Worm (Caenorhabditis elegans) whole organism, late embryonic: ENCODE results near the gene snx-6.

Experiments used
- K02D7.2 ChIP-seq: sonication (generic microtip); optimal IDR thresholded peaks from 2 replicates; lab custom pipeline; 2017; ENCODE audit warnings: mild to moderate bottlenecking, missing genetic modification characterization, missing compliant biosample characterization
- ama-1 ChIP-seq: fragments of 150-350 bp; optimal IDR thresholded peaks from 2 replicates; lab custom pipeline; 2014
- dmd-4 ChIP-seq: sonication (generic microtip); optimal IDR thresholded peaks from 2 replicates; lab custom pipeline; 2016; ENCODE audit warnings: borderline replicate concordance, missing genetic modification characterization, missing compliant biosample characterization
- madf-2 ChIP-seq: sonication (generic microtip); optimal IDR thresholded peaks from 2 replicates; lab custom pipeline; 2017; ENCODE audit warnings: missing genetic modification characterization, missing compliant biosample characterization
- nfya-1 ChIP-seq: sonication (generic microtip); optimal IDR thresholded peaks from 2 replicates; lab custom pipeline; 2017; ENCODE audit warnings: missing genetic modification characterization, mild to moderate bottlenecking, missing compliant biosample characterization, antibody characterized with exemption, moderate library complexity
- unc-55 ChIP-seq: sonication (generic microtip); optimal IDR thresholded peaks from 2 replicates; lab custom pipeline; 2017; ENCODE audit warnings: missing biosample characterization, missing genetic modification reagents, missing genetic modification characterization

- TF ChIP-seq ama-1 (lab: Kevin White, UChicago) (no peak), dmd-4 (no peak), unc-55 (no peak), nfya-1 (tag; lab: Kevin White, UChicago) (no peak), K02D7.2 (tag; lab: Kevin White, UChicago) (no peak), madf-2 (no peak)
Observed at ce11 chrV:17956109-17956508, 23.8 kb downstream of the snx-6 start.
